Fruit fly (Drosophila melanogaster) whole organism, prepupa: ENCODE measurements around the gene CG16782.
A peak's percentile ranks its signal among the peaks of the same experiment; 100 is the strongest.

Experiments
- Blimp-1 ChIP-seq: fragments of 200-800 bp; sonication (Bioruptor generic); optimal IDR thresholded peaks from 3 replicates; lab custom pipeline; 2017; ENCODE audit warnings: missing biosample characterization, missing genetic modification characterization, mild to moderate bottlenecking, moderate library complexity, missing genetic modification reagents
- CG16779 ChIP-seq: fragments of 200-800 bp; sonication (Bioruptor generic); optimal IDR thresholded peaks from 3 replicates; lab custom pipeline; 2017; ENCODE audit warnings: missing biosample characterization, mild to moderate bottlenecking, missing genetic modification characterization
- CG6276 ChIP-seq: fragments of 200-800 bp; sonication (Bioruptor generic); optimal IDR thresholded peaks from 2 replicates; lab custom pipeline; 2017; ENCODE audit warnings: missing biosample characterization, mild to moderate bottlenecking, missing genetic modification characterization
- CG7368 ChIP-seq: fragments of 200-800 bp; sonication (Bioruptor generic); optimal IDR thresholded peaks from 3 replicates; lab custom pipeline; 2016; ENCODE audit warnings: missing biosample characterization, missing genetic modification characterization
- Gug ChIP-seq: fragments of 200-800 bp; sonication (Bioruptor generic); IDR thresholded peaks from 2 replicates; pipeline ENCODE4 v1.3.6; 2022; ENCODE audit warnings: missing biosample characterization, missing genetic modification characterization
- Smox ChIP-seq: fragments of 200-800 bp; sonication (Bioruptor generic); optimal IDR thresholded peaks from 3 replicates; lab custom pipeline; 2016; ENCODE audit warnings: missing biosample characterization, missing genetic modification characterization
- achi ChIP-seq: fragments of 200-800 bp; sonication (Bioruptor generic); optimal IDR thresholded peaks from 3 replicates; lab custom pipeline; 2016; ENCODE audit warnings: missing biosample characterization, missing genetic modification characterization
- spab ChIP-seq: fragments of 200-800 bp; sonication (Bioruptor generic); optimal IDR thresholded peaks from 2 replicates; lab custom pipeline; 2017; ENCODE audit warnings: missing biosample characterization, mild to moderate bottlenecking, missing genetic modification characterization, missing genetic modification reagents

- TF ChIP-seq CG16779 (tag; lab: Kevin White, UChicago) (peak; percentile 6), Gug (GFP tag; lab: Robert Waterston, UW) (peak; percentile 63), achi (GFP tag; lab: Kevin White, UChicago) (peak; percentile 82), CG6276 (peak; percentile 72), Blimp-1 (GFP tag; lab: Kevin White, UChicago) (peak; percentile 41), Smox (GFP tag; lab: Kevin White, UChicago) (peak; percentile 77), spab (GFP tag; lab: Kevin White, UChicago) (peak; percentile 59), CG7368 (GFP tag; lab: Kevin White, UChicago) (peak; percentile 58)
These were observed 16.0 kb upstream of the CG16782 start for dm6 chrX:3476009-3476408.
